Worm (Caenorhabditis elegans): ENCODE results near the gene glrx-22.

DNA sequence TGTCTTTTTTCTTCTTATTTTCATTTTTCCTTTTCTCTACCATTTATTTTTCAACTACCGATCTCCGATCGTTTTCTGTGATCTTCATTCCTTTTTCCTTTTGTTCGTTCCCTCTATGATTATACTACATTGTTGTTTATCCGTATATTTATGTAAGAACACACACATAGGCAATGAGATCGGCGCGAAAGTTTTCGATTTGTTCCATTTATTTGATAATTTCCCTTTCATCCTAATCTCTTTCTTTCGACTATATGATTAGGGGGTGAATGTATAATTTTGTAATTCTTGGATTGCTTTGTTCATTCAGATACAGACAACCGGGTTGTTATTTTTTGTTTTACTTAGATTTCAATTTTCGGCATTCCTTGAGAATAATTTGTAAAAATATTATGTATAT is 27.4 kb downstream of the glrx-22 start:
- TF ChIP-seq lin-13 (GFP tag; optimal IDR thresholded peaks at IDR 0.05) (no peak), nhr-76 (tag; optimal IDR thresholded peaks at IDR 0.05) (no peak), lin-15B (tag; optimal IDR thresholded peaks at IDR 0.05) (no peak), skn-1 (tag; optimal IDR thresholded peaks at IDR 0.05) (no peak), nhr-237 (tag; optimal IDR thresholded peaks at IDR 0.05) (no peak), tag-97 (GFP tag; IDR thresholded peaks at IDR 0.05) (no peak), nhr-10 (tag; optimal IDR thresholded peaks at IDR 0.05) (no peak), egl-27 (tag; optimal IDR thresholded peaks at IDR 0.05) (no peak), ceh-82 (tag; optimal IDR thresholded peaks at IDR 0.05) (no peak), F44E2.7 (GFP tag; IDR thresholded peaks at IDR 0.05) (no peak), unc-62 (GFP tag; optimal IDR thresholded peaks at IDR 0.05 in 1 of 2) (peak in 1 of 2 experiments; percentile 13), unc-62 (tag; optimal IDR thresholded peaks at IDR 0.05) (no peak), fos-1 (tag; optimal IDR thresholded peaks at IDR 0.05) (no peak), pha-4 (GFP tag; IDR thresholded peaks at IDR 0.05) (no peak), pha-4 (tag; optimal IDR thresholded peaks at IDR 0.05) (no peak), pqm-1 (tag; optimal IDR thresholded peaks at IDR 0.05) (no peak)
